Fruit fly (Drosophila melanogaster) whole organism, adult: ENCODE measurements around the gene Srp54.

Experiments used
- CG11617 ChIP-seq: fragments of 200-800 bp; sonication (Bioruptor generic); optimal IDR thresholded peaks from 2 replicates; lab custom pipeline; 2017; ENCODE audit warnings: mild to moderate bottlenecking, missing biosample characterization, missing genetic modification reagents, missing genetic modification characterization
- CG12768 ChIP-seq: fragments of 200-800 bp; sonication (Bioruptor generic); optimal IDR thresholded peaks from 2 replicates; lab custom pipeline; 2017; ENCODE audit warnings: missing biosample characterization, missing genetic modification characterization, mild to moderate bottlenecking, moderate library complexity, missing genetic modification reagents
- CG14711 ChIP-seq: fragments of 200-800 bp; sonication (Bioruptor generic); optimal IDR thresholded peaks from 2 replicates; lab custom pipeline; 2018; ENCODE audit warnings: missing biosample characterization, mild to moderate bottlenecking, missing genetic modification characterization, moderate library complexity
- CG1620 ChIP-seq: fragments of 200-800 bp; sonication (Bioruptor generic); optimal IDR thresholded peaks from 2 replicates; lab custom pipeline; 2016; ENCODE audit warnings: missing biosample characterization, missing genetic modification characterization
- CG33017 ChIP-seq: fragments of 200-800 bp; sonication (Bioruptor generic); optimal IDR thresholded peaks from 2 replicates; lab custom pipeline; 2018; ENCODE audit warnings: missing biosample characterization, mild to moderate bottlenecking, missing genetic modification characterization, moderate library complexity
- CG5204 ChIP-seq: fragments of 200-800 bp; sonication (Bioruptor generic); optimal IDR thresholded peaks from 2 replicates; lab custom pipeline; 2016; ENCODE audit warnings: missing biosample characterization, missing genetic modification characterization
- CG7045 ChIP-seq: fragments of 200-800 bp; sonication (Bioruptor generic); optimal IDR thresholded peaks from 2 replicates; lab custom pipeline; 2017; ENCODE audit warnings: missing biosample characterization, mild to moderate bottlenecking, missing genetic modification characterization
- CG7101 ChIP-seq: fragments of 200-800 bp; sonication (Bioruptor generic); optimal IDR thresholded peaks from 2 replicates; lab custom pipeline; 2018; ENCODE audit warnings: missing biosample characterization, mild to moderate bottlenecking, missing genetic modification characterization, moderate library complexity
- Clk ChIP-seq: fragments of 200-800 bp; sonication (Bioruptor generic); optimal IDR thresholded peaks from 2 replicates; lab custom pipeline; 2017; ENCODE audit warnings: missing biosample characterization, missing genetic modification characterization
- Crg-1 ChIP-seq: fragments of 200-800 bp; sonication (Bioruptor generic); optimal IDR thresholded peaks from 2 replicates; lab custom pipeline; 2016; ENCODE audit warnings: missing biosample characterization, missing genetic modification characterization
- Hr96 ChIP-seq: fragments of 200-800 bp; sonication (Bioruptor generic); optimal IDR thresholded peaks from 2 replicates; lab custom pipeline; 2016; ENCODE audit warnings: missing biosample characterization, missing genetic modification characterization
- Mnt ChIP-seq: fragments of 200-800 bp; sonication (Bioruptor generic); optimal IDR thresholded peaks from 2 replicates; lab custom pipeline; 2016; ENCODE audit warnings: missing biosample characterization, mild to moderate bottlenecking, missing genetic modification characterization
- bab1 ChIP-seq: fragments of 200-800 bp; sonication (Bioruptor generic); optimal IDR thresholded peaks from 3 replicates; lab custom pipeline; 2019; ENCODE audit warnings: missing biosample characterization, mild to moderate bottlenecking, missing genetic modification characterization, moderate library complexity
- cic ChIP-seq: fragments of 200-800 bp; sonication (Bioruptor generic); optimal IDR thresholded peaks from 2 replicates; lab custom pipeline; 2017; ENCODE audit warnings: missing biosample characterization, mild to moderate bottlenecking, missing genetic modification characterization, moderate library complexity
- cnc ChIP-seq, 2 experiments: fragments of >200 bp; optimal IDR thresholded peaks; 2 replicates each; lab custom pipeline; 2017
- kay ChIP-seq: fragments of 200-800 bp; sonication (Bioruptor generic); peaks from one replicate; lab custom pipeline; 2016; ENCODE audit warnings: missing biosample characterization, missing genetic modification characterization, borderline replicate concordance
- ovo ChIP-seq: fragments of 200-800 bp; sonication (Bioruptor generic); optimal IDR thresholded peaks from 2 replicates; lab custom pipeline; 2016; ENCODE audit warnings: missing biosample characterization, missing genetic modification characterization
- pad ChIP-seq: fragments of 200-800 bp; sonication (Bioruptor generic); optimal IDR thresholded peaks from 3 replicates; lab custom pipeline; 2017; ENCODE audit warnings: missing biosample characterization, missing genetic modification characterization, mild to moderate bottlenecking, moderate library complexity, missing genetic modification reagents
- tj ChIP-seq: fragments of 200-800 bp; sonication (Bioruptor generic); optimal IDR thresholded peaks from 3 replicates; lab custom pipeline; 2017; ENCODE audit warnings: missing biosample characterization, mild to moderate bottlenecking, missing genetic modification characterization, moderate library complexity
- toe ChIP-seq: fragments of 200-800 bp; sonication (Bioruptor generic); optimal IDR thresholded peaks from 2 replicates; lab custom pipeline; 2016; ENCODE audit warnings: missing biosample characterization, missing genetic modification characterization

Gene Srp54

DNA sequence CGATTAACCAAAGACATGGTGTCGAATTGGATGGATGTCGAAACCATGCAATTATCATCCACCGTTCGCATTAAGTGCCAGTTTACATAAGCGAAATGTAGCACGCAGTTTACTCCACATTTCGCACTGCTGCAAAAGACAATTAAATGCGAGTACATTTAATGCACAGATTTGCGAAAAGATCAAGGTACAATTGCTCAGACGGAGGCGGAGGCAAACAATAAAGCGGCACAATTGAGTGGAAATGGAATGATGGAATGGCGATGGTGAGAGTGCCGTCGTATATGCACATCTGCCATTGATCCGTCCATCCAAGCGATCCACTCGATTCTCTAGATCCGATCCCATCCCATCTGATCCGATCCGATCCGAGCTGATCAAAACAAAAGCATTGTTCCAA lies 32.4 kb downstream of the Srp54 start:
- TF ChIP-seq Mnt (GFP tag; lab: Kevin White, UChicago), result no peak
- TF ChIP-seq Crg-1 (GFP tag; lab: Kevin White, UChicago), result no peak
- TF ChIP-seq Clk (GFP tag; lab: Kevin White, UChicago), result no peak
- no peak for TF ChIP-seq CG7101 (tag; lab: Kevin White, UChicago)
- no peak for TF ChIP-seq CG33017
- TF ChIP-seq CG11617 (GFP tag; lab: Kevin White, UChicago), result no peak
- TF ChIP-seq bab1 (GFP tag; lab: Kevin White, UChicago), result no peak
- TF ChIP-seq cnc (optimal IDR thresholded peaks at IDR 0.05; lab: Kevin White, UChicago), result no peak
- no peak for TF ChIP-seq kay (GFP tag; lab: Kevin White, UChicago)
- TF ChIP-seq CG7045 (GFP tag; lab: Kevin White, UChicago), result no peak
- no peak for TF ChIP-seq cic (GFP tag; lab: Kevin White, UChicago)
- TF ChIP-seq CG14711, result no peak
- no peak for TF ChIP-seq tj (GFP tag; lab: Kevin White, UChicago)
- no peak for TF ChIP-seq CG5204 (GFP tag; lab: Kevin White, UChicago)
- no peak for TF ChIP-seq CG1620
- no peak for TF ChIP-seq CG12768 (GFP tag; lab: Kevin White, UChicago)
- TF ChIP-seq Hr96 (GFP tag; lab: Kevin White, UChicago), result no peak
- TF ChIP-seq toe (GFP tag; lab: Kevin White, UChicago), result no peak
- no peak for TF ChIP-seq ovo (GFP tag; lab: Kevin White, UChicago)

DNA sequence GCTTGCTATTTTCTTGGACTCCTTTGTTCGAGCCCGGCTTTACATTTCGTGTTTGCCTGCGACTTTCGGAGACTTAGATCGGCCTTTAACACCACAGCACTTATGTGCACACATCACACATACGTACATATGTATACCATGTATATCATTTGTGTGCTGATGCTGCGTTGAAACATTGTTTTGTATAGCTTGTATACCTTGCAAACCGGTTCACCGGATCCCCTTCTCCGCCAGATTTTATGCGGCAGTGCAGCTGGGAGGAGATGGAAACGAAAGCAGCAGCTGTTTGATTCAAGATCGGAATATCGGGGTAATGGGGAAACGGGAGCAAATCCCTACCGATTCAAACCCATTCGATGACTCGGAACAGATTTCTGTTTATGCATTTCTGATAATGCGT lies 33.3 kb downstream of the Srp54 start:
- no peak for TF ChIP-seq bab1 (GFP tag; lab: Kevin White, UChicago)
- TF ChIP-seq CG7045 (GFP tag; lab: Kevin White, UChicago), result no peak
- no peak for TF ChIP-seq ovo (GFP tag; lab: Kevin White, UChicago)
- TF ChIP-seq CG11617 (GFP tag; lab: Kevin White, UChicago), result no peak
- no peak for TF ChIP-seq CG33017
- TF ChIP-seq CG5204 (GFP tag; lab: Kevin White, UChicago), result no peak
- TF ChIP-seq tj (GFP tag; lab: Kevin White, UChicago), result no peak
- no peak for TF ChIP-seq cic (GFP tag; lab: Kevin White, UChicago)
- no peak for TF ChIP-seq kay (GFP tag; lab: Kevin White, UChicago)
- no peak for TF ChIP-seq CG7101 (tag; lab: Kevin White, UChicago)

DNA sequence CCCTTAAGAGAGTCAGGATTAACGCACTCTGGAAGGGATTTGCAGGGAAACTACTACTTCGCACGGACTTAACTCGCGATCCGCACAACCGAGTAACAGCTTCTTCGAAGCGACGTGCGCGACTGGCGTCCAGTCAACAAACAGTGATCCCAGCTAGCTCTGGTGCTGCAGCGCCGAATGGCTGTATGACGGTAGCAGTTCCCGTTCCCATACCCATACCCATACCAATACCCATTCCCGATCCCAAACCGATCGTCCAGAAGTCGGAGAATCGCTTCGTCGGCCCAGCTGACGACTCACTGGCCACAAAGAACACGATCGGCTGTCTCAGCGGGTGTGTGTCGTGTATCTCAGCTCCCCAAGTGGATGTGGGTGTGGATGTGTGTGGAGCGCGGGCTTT lies 34.6 kb downstream of the Srp54 start, which contains the start of gene CG5853:
CG5853 (minus strand) TSS at position 384 of the 400 bp plus-strand sequence.
- TF ChIP-seq cic (GFP tag; lab: Kevin White, UChicago) (peak; percentile 79), Clk (GFP tag; lab: Kevin White, UChicago) (peak; percentile 25), ovo (GFP tag; lab: Kevin White, UChicago) (peak; percentile 37), CG14711 (peak; percentile 11), CG33017 (peak; percentile 27), CG1620 (no peak), CG7101 (tag; lab: Kevin White, UChicago) (peak; percentile 26), pad (GFP tag; lab: Kevin White, UChicago) (peak; percentile 33), Mnt (GFP tag; lab: Kevin White, UChicago) (peak; percentile 79), bab1 (GFP tag; lab: Kevin White, UChicago) (peak; percentile 62), CG11617 (GFP tag; lab: Kevin White, UChicago) (no peak), toe (GFP tag; lab: Kevin White, UChicago) (peak; percentile 18), Hr96 (GFP tag; lab: Kevin White, UChicago) (peak; percentile 46), Crg-1 (GFP tag; lab: Kevin White, UChicago) (no peak), CG5204 (GFP tag; lab: Kevin White, UChicago) (no peak), tj (GFP tag; lab: Kevin White, UChicago) (peak; percentile 25), kay (GFP tag; lab: Kevin White, UChicago) (no peak), CG7045 (GFP tag; lab: Kevin White, UChicago) (no peak), cnc (optimal IDR thresholded peaks at IDR 0.05; lab: Kevin White, UChicago) (no peak), CG12768 (GFP tag; lab: Kevin White, UChicago) (peak; percentile 78)

DNA sequence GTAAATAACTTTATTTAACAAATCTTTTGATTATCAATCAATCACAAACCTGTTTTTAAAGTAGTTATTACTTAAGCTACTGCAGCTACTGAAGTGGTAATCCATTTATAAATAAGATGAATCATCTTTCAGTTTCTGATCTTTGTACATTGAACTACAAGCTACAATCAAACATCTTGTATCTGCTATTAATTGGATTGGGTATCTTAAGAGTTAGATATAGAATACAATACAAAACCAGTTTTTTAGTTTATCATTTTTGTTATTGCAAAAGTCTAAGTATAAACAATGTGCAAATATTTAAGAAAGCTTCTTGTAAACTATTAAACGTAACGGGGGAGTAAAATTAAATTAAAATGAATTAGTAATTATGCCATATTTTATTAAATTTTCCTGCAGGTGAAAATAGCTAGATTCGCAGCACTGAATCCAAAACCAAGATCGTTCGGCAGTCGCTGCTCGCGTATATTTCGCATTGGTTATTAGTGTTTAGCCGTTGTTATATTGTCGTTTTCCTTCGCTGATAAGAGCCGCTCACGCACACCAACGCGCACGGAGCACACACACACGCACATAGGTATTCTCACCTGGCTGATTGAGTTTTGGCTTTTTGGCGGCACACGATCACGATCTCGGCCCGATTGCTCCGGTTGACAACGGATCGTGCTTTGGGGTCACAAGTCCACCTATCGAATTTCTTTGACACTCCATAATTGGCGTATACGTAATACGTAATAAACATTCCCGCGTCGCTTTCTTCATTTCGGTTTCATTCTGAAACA lies 35.2 kb downstream of the Srp54 start:
- TF ChIP-seq bab1 (GFP tag; lab: Kevin White, UChicago), result no peak
- TF ChIP-seq Hr96 (GFP tag; lab: Kevin White, UChicago), result no peak
- TF ChIP-seq cic (GFP tag; lab: Kevin White, UChicago), result peak; percentile 47
- TF ChIP-seq CG11617 (GFP tag; lab: Kevin White, UChicago), result no peak
- TF ChIP-seq Mnt (GFP tag; lab: Kevin White, UChicago), result no peak
- TF ChIP-seq toe (GFP tag; lab: Kevin White, UChicago), result no peak
- TF ChIP-seq CG5204 (GFP tag; lab: Kevin White, UChicago), result no peak
- TF ChIP-seq CG12768 (GFP tag; lab: Kevin White, UChicago), result peak; percentile 68
- TF ChIP-seq ovo (GFP tag; lab: Kevin White, UChicago), result no peak
- TF ChIP-seq tj (GFP tag; lab: Kevin White, UChicago), result no peak

DNA sequence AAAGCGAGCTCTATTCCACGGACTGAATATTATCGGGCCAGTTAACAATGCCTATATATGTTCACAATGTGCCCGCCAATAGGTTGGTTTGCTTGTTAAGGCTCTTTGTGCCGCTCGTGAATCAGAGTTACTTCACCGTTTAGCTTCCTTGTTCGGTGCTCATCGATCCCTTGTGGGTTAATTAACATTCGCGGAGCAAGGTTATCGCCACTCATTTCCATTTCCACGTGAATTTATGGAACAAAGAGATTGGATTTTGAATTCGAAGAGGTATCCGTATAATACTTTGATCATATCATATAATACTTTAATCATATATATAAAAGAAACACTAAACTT lies 35.8 kb downstream of the Srp54 start:
- TF ChIP-seq Mnt (GFP tag; lab: Kevin White, UChicago), result no peak
- no peak for TF ChIP-seq CG14711
- TF ChIP-seq CG1620, result no peak
- TF ChIP-seq CG11617 (GFP tag; lab: Kevin White, UChicago), result no peak
- TF ChIP-seq Crg-1 (GFP tag; lab: Kevin White, UChicago), result no peak
- TF ChIP-seq CG5204 (GFP tag; lab: Kevin White, UChicago), result no peak
- no peak for TF ChIP-seq Hr96 (GFP tag; lab: Kevin White, UChicago)
- no peak for TF ChIP-seq cnc (optimal IDR thresholded peaks at IDR 0.05; lab: Kevin White, UChicago)
- TF ChIP-seq toe (GFP tag; lab: Kevin White, UChicago), result no peak
- no peak for TF ChIP-seq kay (GFP tag; lab: Kevin White, UChicago)
- no peak for TF ChIP-seq pad (GFP tag; lab: Kevin White, UChicago)
- no peak for TF ChIP-seq CG12768 (GFP tag; lab: Kevin White, UChicago)
- no peak for TF ChIP-seq Clk (GFP tag; lab: Kevin White, UChicago)
- no peak for TF ChIP-seq CG7101 (tag; lab: Kevin White, UChicago)
- TF ChIP-seq CG7045 (GFP tag; lab: Kevin White, UChicago), result no peak
- TF ChIP-seq CG33017, result no peak
- no peak for TF ChIP-seq ovo (GFP tag; lab: Kevin White, UChicago)
